Worm (Caenorhabditis elegans) whole organism, L1 larva: Measurements from ENCODE around the gene Y47D7A.17.

Experiments used
- jun-1 ChIP-seq: fragments of 150-350 bp; optimal IDR thresholded peaks from 2 replicates; lab custom pipeline; 2014; ENCODE audit warnings: missing biosample characterization, missing genetic modification reagents, missing genetic modification characterization
- lin-13 ChIP-seq: fragments of 150-350 bp; optimal IDR thresholded peaks from 2 replicates; lab custom pipeline; 2014; ENCODE audit warnings: missing biosample characterization, missing genetic modification reagents, missing genetic modification characterization
- mdl-1 ChIP-seq, 2 experiments: fragments of 150-350 bp; optimal IDR thresholded peaks; 2 replicates each; lab custom pipeline; 2014 to 2017; ENCODE audit warnings: missing biosample characterization in 2 of 2, missing genetic modification characterization in 2 of 2, inconsistent platforms in 1 of 2
- nhr-237 ChIP-seq: fragments of 150-350 bp; optimal IDR thresholded peaks from 2 replicates; lab custom pipeline; 2014; ENCODE audit warnings: missing biosample characterization, missing genetic modification characterization
- nhr-47 ChIP-seq: sonication (generic microtip); optimal IDR thresholded peaks from 2 replicates; lab custom pipeline; 2016; ENCODE audit warnings: mild to moderate bottlenecking, missing genetic modification characterization, moderate library complexity, missing compliant biosample characterization
- nhr-90 ChIP-seq: sonication (generic microtip); optimal IDR thresholded peaks from 2 replicates; lab custom pipeline; 2016; ENCODE audit warnings: mild to moderate bottlenecking, missing genetic modification characterization, missing compliant biosample characterization; ENCODE audit not compliant: poor library complexity
- pqm-1 ChIP-seq: sonication (generic microtip); optimal IDR thresholded peaks from 3 replicates; lab custom pipeline; 2017; ENCODE audit warnings: missing biosample characterization, missing genetic modification characterization
- skn-1 ChIP-seq: fragments of 150-350 bp; optimal IDR thresholded peaks from 2 replicates; lab custom pipeline; 2014; ENCODE audit warnings: missing biosample characterization, missing genetic modification characterization
- sox-4 ChIP-seq: sonication (generic microtip); optimal IDR thresholded peaks from 2 replicates; lab custom pipeline; 2016; ENCODE audit warnings: missing genetic modification characterization, missing compliant biosample characterization
- unc-30 ChIP-seq: sonication (generic microtip); optimal IDR thresholded peaks from 2 replicates; lab custom pipeline; 2017; ENCODE audit warnings: missing biosample characterization, missing genetic modification characterization
- zag-1 ChIP-seq: fragments of 150-350 bp; optimal IDR thresholded peaks from 2 replicates; lab custom pipeline; 2014; ENCODE audit warnings: missing biosample characterization, missing genetic modification characterization
- ztf-11 ChIP-seq, 2 experiments: sonication (generic microtip); optimal IDR thresholded peaks; 2 replicates each; lab custom pipeline; 2016 to 2017; ENCODE audit warnings: missing genetic modification characterization in 2 of 2, missing biosample characterization in 1 of 2, missing compliant biosample characterization in 1 of 2

DNA sequence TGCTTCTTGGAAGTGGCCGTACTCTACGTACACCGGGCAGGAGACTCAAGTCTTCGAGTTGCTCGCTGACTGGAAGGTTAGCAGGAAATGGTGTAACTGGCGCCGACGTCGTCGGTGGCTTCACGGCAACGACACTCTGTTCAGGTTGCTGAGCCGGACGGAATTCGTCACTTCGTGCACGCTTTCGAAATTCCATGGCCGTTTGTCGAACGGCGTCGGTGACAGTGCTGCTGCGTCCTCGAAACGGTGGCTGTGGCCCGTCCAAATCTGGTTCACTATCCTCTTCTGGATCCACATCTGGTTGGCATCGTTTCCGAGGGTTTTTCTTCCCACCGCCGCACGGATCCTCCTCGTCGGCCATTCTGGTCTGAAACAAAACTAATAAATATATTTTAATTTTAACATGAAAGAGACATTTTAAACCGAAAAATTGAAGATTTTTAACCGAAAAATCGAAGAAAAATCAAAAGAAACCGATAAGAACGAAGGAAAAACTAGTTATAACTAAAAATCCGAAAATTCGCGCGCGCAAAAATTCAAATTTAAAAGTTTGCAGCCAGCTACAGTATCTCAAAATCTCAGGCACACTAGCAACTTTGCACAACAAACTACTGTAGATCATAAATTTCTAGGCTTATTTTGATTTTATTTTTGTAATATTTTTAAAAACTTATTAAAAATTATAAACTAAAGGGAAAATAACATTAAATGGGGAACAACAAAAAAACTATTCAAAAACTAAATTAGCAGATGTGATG, 35.6 kb downstream of the Y47D7A.17 start, which contains the start of gene F32D1.7:
- TF ChIP-seq unc-30 (tag; lab: Kevin White, UChicago) (no peak), nhr-47 (no peak), ztf-11 (tag; optimal IDR thresholded peaks at IDR 0.05; lab: Kevin White, UChicago) (no peak), zag-1 (tag; lab: Kevin White, UChicago) (no peak), nhr-237 (tag; lab: Kevin White, UChicago) (no peak), skn-1 (tag; lab: Kevin White, UChicago) (no peak), pqm-1 (tag; lab: Kevin White, UChicago) (no peak), jun-1 (tag; lab: Kevin White, UChicago) (no peak), sox-4 (no peak), lin-13 (no peak), mdl-1 (tag; optimal IDR thresholded peaks at IDR 0.05; lab: Kevin White, UChicago) (no peak), nhr-90 (no peak)
